Fruit fly (Drosophila melanogaster) whole organism: ENCODE data around the gene CG15728.

ENCODE experiments used
- CG8478 ChIP-seq: fragments of >200 bp; optimal IDR thresholded peaks from 2 replicates; lab custom pipeline; 2018; ENCODE audit warnings: inconsistent platforms
- Dll ChIP-seq: fragments of >200 bp; optimal IDR thresholded peaks from 2 replicates; lab custom pipeline; 2017
- EcR ChIP-seq, 2 experiments: fragments of >200 bp; optimal IDR thresholded peaks; 2 replicates each; lab custom pipeline; 2017; ENCODE audit warnings: missing biosample characterization in 2 of 2, missing genetic modification characterization in 2 of 2, missing genetic modification reagents in 2 of 2
- pan ChIP-seq: fragments of >200 bp; optimal IDR thresholded peaks from 2 replicates; lab custom pipeline; 2017
- psq ChIP-seq: fragments of >200 bp; optimal IDR thresholded peaks from 2 replicates; lab custom pipeline; 2017
- usp ChIP-seq: fragments of >200 bp; optimal IDR thresholded peaks from 2 replicates; lab custom pipeline; 2017; ENCODE audit warnings: missing biosample characterization, missing genetic modification characterization, mixed read lengths

CG15728 gene

dm6 chrX:12673833-12674541 lies 49.9 kb downstream of the CG15728 start:
- TF ChIP-seq CG8478 (lab: Kevin White, UChicago) (no peak), EcR (GFP tag; optimal IDR thresholded peaks at IDR 0.05; lab: Kevin White, UChicago) (no peak), Dll (lab: Kevin White, UChicago) (no peak), psq (no peak)

dm6 chrX:12675284-12675683 lies 51.2 kb downstream of the CG15728 start:
- no peak for TF ChIP-seq EcR (GFP tag; optimal IDR thresholded peaks at IDR 0.05; lab: Kevin White, UChicago)
- TF ChIP-seq usp (GFP tag; lab: Kevin White, UChicago), result no peak
- TF ChIP-seq Dll (lab: Kevin White, UChicago), result no peak
- TF ChIP-seq pan (lab: Kevin White, UChicago), result no peak
- no peak for TF ChIP-seq CG8478 (lab: Kevin White, UChicago)
- no peak for TF ChIP-seq psq

- TF ChIP-seq EcR (GFP tag; optimal IDR thresholded peaks at IDR 0.05; lab: Kevin White, UChicago) (no peak), psq (no peak), Dll (lab: Kevin White, UChicago) (no peak), CG8478 (lab: Kevin White, UChicago) (no peak), pan (lab: Kevin White, UChicago) (no peak), usp (GFP tag; lab: Kevin White, UChicago) (no peak)
Measured at dm6 chrX:12675798-12676553, 51.9 kb downstream of the CG15728 start.

dm6 chrX:12676554-12677336 lies 52.7 kb downstream of the CG15728 start:
- TF ChIP-seq usp (GFP tag; lab: Kevin White, UChicago), result no peak
- TF ChIP-seq CG8478 (lab: Kevin White, UChicago), result no peak
- no peak for TF ChIP-seq psq
- no peak for TF ChIP-seq pan (lab: Kevin White, UChicago)
- no peak for TF ChIP-seq Dll (lab: Kevin White, UChicago)
- no peak for TF ChIP-seq EcR (GFP tag; optimal IDR thresholded peaks at IDR 0.05; lab: Kevin White, UChicago)
